Worm (Caenorhabditis elegans): Measurements from ENCODE around the gene arrd-25.

DNA sequence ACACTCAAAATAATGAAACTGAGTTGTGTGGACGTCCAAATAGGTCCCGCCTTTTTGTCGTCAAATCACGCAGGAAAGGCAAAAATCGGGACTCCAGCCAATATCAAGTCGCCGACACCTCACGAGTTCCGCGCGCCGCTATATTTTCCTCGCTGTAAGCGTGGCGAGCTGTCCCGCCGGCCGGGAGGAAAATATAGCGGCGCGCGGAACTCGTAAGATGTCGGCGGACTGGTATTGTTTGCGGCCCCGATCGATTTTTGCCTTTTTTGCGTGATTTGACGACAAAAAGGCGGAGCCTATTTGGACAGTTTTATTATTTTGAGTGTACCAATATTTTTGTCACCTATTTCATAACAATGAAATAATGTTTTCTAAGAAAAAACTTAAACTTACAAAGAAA lies 29.2 kb downstream of the arrd-25 start:
- TF ChIP-seq mdl-1 (tag; optimal IDR thresholded peaks at IDR 0.05) (no peak), fos-1 (tag; optimal IDR thresholded peaks at IDR 0.05) (no peak), nhr-12 (tag; optimal IDR thresholded peaks at IDR 0.05) (no peak), ztf-11 (tag; optimal IDR thresholded peaks at IDR 0.05) (no peak), unc-62 (GFP tag; optimal IDR thresholded peaks at IDR 0.05) (no peak), ceh-82 (tag; optimal IDR thresholded peaks at IDR 0.05) (no peak)

Measured in whole organism, L2 larva.